Worm (Caenorhabditis elegans): Measurements from ENCODE around the gene str-198.

str-198 gene

ce11 chrV:16068938-16069337, 21.3 kb downstream of the str-198 start, which contains the start of gene cyp-35D1:
Gene cyp-35D1 (plus strand): TSS chrV:16069238.
- no peak for TF ChIP-seq F10E7.11 (tag; optimal IDR thresholded peaks at IDR 0.05)
- no peak for TF ChIP-seq snpc-3.4 (tag; optimal IDR thresholded peaks at IDR 0.05)
- no peak for TF ChIP-seq lin-54 (GFP tag; optimal IDR thresholded peaks at IDR 0.05)
- TF ChIP-seq atf-7 (tag; optimal IDR thresholded peaks at IDR 0.05) = no peak
- no peak for TF ChIP-seq snpc-1.1 (tag; optimal IDR thresholded peaks at IDR 0.05; ENCODE audit: insufficient read depth)
- no peak for TF ChIP-seq tlf-1 (GFP tag; optimal IDR thresholded peaks at IDR 0.05)
- TF ChIP-seq dox-1 (GFP tag; IDR thresholded peaks at IDR 0.05) = no peak
- TF ChIP-seq him-1 (tag; optimal IDR thresholded peaks at IDR 0.05) = no peak
- no peak for TF ChIP-seq hlh-26 (GFP tag; conservative IDR thresholded peaks at IDR 0.05)
- no peak for TF ChIP-seq ceh-40 (GFP tag; IDR thresholded peaks at IDR 0.05)
- TF ChIP-seq hsf-1 (GFP tag; IDR thresholded peaks at IDR 0.05) = no peak
- TF ChIP-seq hrde-1 (tag; optimal IDR thresholded peaks at IDR 0.05; ENCODE audit: borderline replicate concordance) = no peak
- TF ChIP-seq F49E8.2 (tag; optimal IDR thresholded peaks at IDR 0.05; ENCODE audit: insufficient read depth) = no peak
- TF ChIP-seq cebp-2 (GFP tag; IDR thresholded peaks at IDR 0.05) = no peak
- TF ChIP-seq nhr-179 (tag; optimal IDR thresholded peaks at IDR 0.05) = no peak
- TF ChIP-seq nfyb-1 (GFP tag; IDR thresholded peaks at IDR 0.05) = no peak
- no peak for TF ChIP-seq repo-1 (tag; optimal IDR thresholded peaks at IDR 0.05)
- no peak for TF ChIP-seq bed-1 (GFP tag; IDR thresholded peaks at IDR 0.05)
- TF ChIP-seq F55B11.4 (tag; optimal IDR thresholded peaks at IDR 0.05; ENCODE audit: borderline replicate concordance, insufficient read depth) = no peak

ce11 chrV:16071167-16071566, 23.6 kb downstream of the str-198 start, which contains the start of gene nhr-176:
Gene nhr-176 (plus strand): TSS chrV:16071325.
- no peak for TF ChIP-seq egl-44 (GFP tag; IDR thresholded peaks at IDR 0.05)
- TF ChIP-seq nhr-80 (tag; optimal IDR thresholded peaks at IDR 0.05) = peak; percentile 38

- TF ChIP-seq F55B11.4 (tag; optimal IDR thresholded peaks at IDR 0.05; ENCODE audit: borderline replicate concordance, insufficient read depth) (no peak), sptf-2 (GFP tag; optimal IDR thresholded peaks at IDR 0.05) (no peak), nhr-90 (tag; optimal IDR thresholded peaks at IDR 0.05) (no peak), Y53F4B.3 (GFP tag; IDR thresholded peaks at IDR 0.05) (no peak), attf-6 (GFP tag; IDR thresholded peaks at IDR 0.05) (no peak), ztf-18 (tag; optimal IDR thresholded peaks at IDR 0.05) (no peak), egl-18 (GFP tag; IDR thresholded peaks at IDR 0.05) (no peak), nfya-2 (GFP tag; IDR thresholded peaks at IDR 0.05) (no peak), gei-17 (GFP tag; optimal IDR thresholded peaks at IDR 0.05) (no peak), ztf-3 (GFP tag; optimal IDR thresholded peaks at IDR 0.05) (no peak), mxl-1 (tag; optimal IDR thresholded peaks at IDR 0.05) (no peak), let-526 (GFP tag; IDR thresholded peaks at IDR 0.05) (no peak), xnd-1 (tag; optimal IDR thresholded peaks at IDR 0.05) (no peak), F52B5.7 (tag; optimal IDR thresholded peaks at IDR 0.05) (no peak), hmg-20 (GFP tag; IDR thresholded peaks at IDR 0.05) (no peak), ztf-26 (tag; optimal IDR thresholded peaks at IDR 0.05) (no peak), K11D2.4 (GFP tag; IDR thresholded peaks at IDR 0.05) (no peak)
These were observed 26.2 kb downstream of the str-198 start, which contains the start of gene srj-10 for ce11 chrV:16073856-16074255. Gene srj-10 (minus strand): TSS chrV:16073956.

Measured in whole organism, young adult.